Worm (Caenorhabditis elegans): ENCODE results near the gene B0035.13.
"Not testable (repeated sequence)": the region's sequence is repeated elsewhere in the genome, so short reads cannot be mapped to it uniquely, and the experiment has no call there.

The B0035.13 gene

DNA sequence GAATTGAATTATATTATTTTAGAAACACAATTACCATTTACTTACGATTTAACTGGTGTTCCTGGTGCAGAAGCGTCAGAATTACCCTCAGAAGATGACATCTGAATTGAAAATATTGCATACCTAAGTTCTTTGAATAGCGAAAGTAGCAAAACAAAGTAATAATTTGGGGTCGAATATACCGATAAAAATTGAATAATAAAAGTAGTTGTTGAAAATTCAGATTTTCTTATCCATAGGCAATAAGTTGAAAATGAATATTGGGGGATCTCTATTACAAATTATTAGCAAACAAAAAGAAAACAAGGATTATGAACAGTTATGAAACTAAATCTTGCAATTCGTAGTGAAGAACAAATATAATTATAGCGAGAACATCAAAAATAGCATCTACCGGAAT, 22.7 kb upstream of the B0035.13 start, which contains the start of gene leo-1:
leo-1 (minus strand) TSS at position 101 of the 400 bp plus-strand sequence.
- TF ChIP-seq ceh-43 (GFP tag; optimal IDR thresholded peaks at IDR 0.05): no peak
- TF ChIP-seq M03D4.4 (tag; optimal IDR thresholded peaks at IDR 0.05): no peak
- no peak for TF ChIP-seq lin-32 (GFP tag; optimal IDR thresholded peaks at IDR 0.05)
- no peak for TF ChIP-seq ceh-83 (GFP tag; optimal IDR thresholded peaks at IDR 0.05)
- TF ChIP-seq snpc-4 (tag; optimal IDR thresholded peaks at IDR 0.05): no peak
- TF ChIP-seq mls-2 (tag; optimal IDR thresholded peaks at IDR 0.05): no peak
- TF ChIP-seq blmp-1 (tag; optimal IDR thresholded peaks at IDR 0.05): no peak
- no peak for TF ChIP-seq hlh-1 (tag; optimal IDR thresholded peaks at IDR 0.05)
- no peak for TF ChIP-seq nhr-237 (tag; optimal IDR thresholded peaks at IDR 0.05)
- TF ChIP-seq unc-62 (GFP tag; optimal IDR thresholded peaks at IDR 0.05): no peak
- no peak for TF ChIP-seq nhr-12 (tag; optimal IDR thresholded peaks at IDR 0.05)
- TF ChIP-seq unc-39 (tag; optimal IDR thresholded peaks at IDR 0.05): no peak

DNA sequence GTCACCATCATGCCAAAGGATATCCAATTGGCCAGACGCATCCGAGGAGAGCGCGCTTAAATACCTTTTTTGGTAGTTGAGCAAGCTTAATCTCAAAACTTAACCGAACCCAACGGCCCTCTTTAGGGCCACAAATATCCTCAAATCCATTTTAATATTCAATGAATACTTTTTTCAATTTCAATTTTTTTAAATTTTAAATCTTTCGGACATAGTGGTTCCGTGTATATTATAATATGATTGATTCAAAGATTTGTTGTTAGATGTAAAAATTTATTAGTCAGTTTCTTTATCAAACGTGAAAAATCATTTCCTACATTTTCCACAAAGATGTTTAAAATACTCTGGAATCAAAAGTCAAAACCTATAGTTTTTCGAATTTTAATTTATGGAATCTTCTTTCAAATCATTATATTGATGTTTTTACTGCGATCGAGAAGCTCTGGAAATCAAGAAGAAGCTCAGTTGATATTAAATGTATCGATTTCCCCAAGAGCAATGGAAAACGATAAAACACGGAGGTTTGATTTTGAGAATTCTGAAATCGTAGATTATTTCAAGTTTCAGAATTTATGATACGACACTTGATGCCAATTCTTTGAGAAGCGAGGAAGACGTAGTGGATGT, 20.5 kb upstream of the B0035.13 start, which contains the start of gene B0035.21:
B0035.21 (plus strand) TSS at position 322 of the 627 bp plus-strand sequence.
- TF ChIP-seq M03D4.4 (tag; optimal IDR thresholded peaks at IDR 0.05) (no peak), nhr-237 (tag; optimal IDR thresholded peaks at IDR 0.05) (no peak), zip-8 (tag; optimal IDR thresholded peaks at IDR 0.05) (no peak), pha-4 (tag; optimal IDR thresholded peaks at IDR 0.05) (no peak), nhr-2 (tag; optimal IDR thresholded peaks at IDR 0.05) (no peak), unc-62 (GFP tag; optimal IDR thresholded peaks at IDR 0.05) (no peak), snpc-4 (tag; optimal IDR thresholded peaks at IDR 0.05) (no peak), bed-3 (GFP tag; optimal IDR thresholded peaks at IDR 0.05) (no peak), nhr-12 (tag; optimal IDR thresholded peaks at IDR 0.05) (no peak), mab-5 (tag; optimal IDR thresholded peaks at IDR 0.05) (no peak), elt-1 (tag; optimal IDR thresholded peaks at IDR 0.05; ENCODE audit: borderline replicate concordance, insufficient read depth) (no peak), nhr-28 (tag; optimal IDR thresholded peaks at IDR 0.05) (no peak), ceh-39 (tag; optimal IDR thresholded peaks at IDR 0.05) (no peak)

DNA sequence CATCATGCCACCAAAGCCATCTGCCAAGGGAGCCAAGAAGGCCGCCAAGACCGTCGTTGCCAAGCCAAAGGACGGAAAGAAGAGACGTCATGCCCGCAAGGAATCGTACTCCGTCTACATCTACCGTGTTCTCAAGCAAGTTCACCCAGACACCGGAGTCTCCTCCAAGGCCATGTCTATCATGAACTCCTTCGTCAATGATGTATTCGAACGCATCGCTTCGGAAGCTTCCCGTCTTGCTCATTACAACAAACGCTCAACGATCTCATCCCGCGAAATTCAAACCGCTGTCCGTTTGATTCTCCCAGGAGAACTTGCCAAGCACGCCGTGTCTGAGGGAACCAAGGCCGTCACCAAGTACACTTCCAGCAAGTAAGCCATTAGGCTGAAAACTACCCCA, 18.2 kb upstream of the B0035.13 start, which contains the start of gene his-48:
his-48 (plus strand) TSS at position 5 of the 400 bp plus-strand sequence.
- not testable (repeated sequence) for TF ChIP-seq flh-1 (GFP tag; optimal IDR thresholded peaks at IDR 0.05); nhr-12 (tag; optimal IDR thresholded peaks at IDR 0.05); unc-62 (GFP tag; optimal IDR thresholded peaks at IDR 0.05)

ce11 chrIV:11323666-11324065, 17.1 kb upstream of the B0035.13 start:
- TF ChIP-seq sptf-1 (tag; optimal IDR thresholded peaks at IDR 0.05) (no peak), nhr-12 (tag; optimal IDR thresholded peaks at IDR 0.05) (no peak), ztf-11 (tag; optimal IDR thresholded peaks at IDR 0.05) (no peak)

- TF ChIP-seq hlh-1 (tag; optimal IDR thresholded peaks at IDR 0.05) (no peak), flh-1 (GFP tag; optimal IDR thresholded peaks at IDR 0.05) (no peak), unc-39 (tag; optimal IDR thresholded peaks at IDR 0.05) (no peak), bed-3 (GFP tag; optimal IDR thresholded peaks at IDR 0.05) (no peak), nhr-28 (tag; optimal IDR thresholded peaks at IDR 0.05) (no peak), mab-5 (tag; optimal IDR thresholded peaks at IDR 0.05) (no peak), M03D4.4 (tag; optimal IDR thresholded peaks at IDR 0.05) (no peak), ham-2 (GFP tag; optimal IDR thresholded peaks at IDR 0.05) (no peak), ceh-83 (GFP tag; optimal IDR thresholded peaks at IDR 0.05) (no peak), mls-2 (tag; optimal IDR thresholded peaks at IDR 0.05) (no peak), elt-1 (tag; optimal IDR thresholded peaks at IDR 0.05; ENCODE audit: borderline replicate concordance, insufficient read depth) (no peak), pha-4 (tag; optimal IDR thresholded peaks at IDR 0.05) (no peak), ces-1 (GFP tag; optimal IDR thresholded peaks at IDR 0.05) (no peak), elt-3 (tag; optimal IDR thresholded peaks at IDR 0.05) (no peak), tbx-8 (GFP tag; optimal IDR thresholded peaks at IDR 0.05) (no peak), snpc-4 (tag; optimal IDR thresholded peaks at IDR 0.05) (no peak), ztf-11 (tag; optimal IDR thresholded peaks at IDR 0.05) (no peak), lin-32 (GFP tag; optimal IDR thresholded peaks at IDR 0.05) (no peak), unc-62 (GFP tag; optimal IDR thresholded peaks at IDR 0.05) (no peak)
Observed at ce11 chrIV:11320500-11320899, 14.0 kb upstream of the B0035.13 start, which contains the start of gene edg-1. Gene edg-1, plus strand, starts transcription at chrIV:11320800.

- TF ChIP-seq M03D4.4 (tag; optimal IDR thresholded peaks at IDR 0.05) (no peak), ztf-11 (tag; optimal IDR thresholded peaks at IDR 0.05) (no peak), ceh-83 (GFP tag; optimal IDR thresholded peaks at IDR 0.05) (no peak)
Observed at ce11 chrIV:11319884-11320362, 13.4 kb upstream of the B0035.13 start, which contains the start of gene B0035.18. Gene B0035.18, plus strand, starts transcription at chrIV:11320312.

All from whole organism, mixed stage, embryonic.